Worm (Caenorhabditis elegans): Measurements from ENCODE around the gene trpp-4.
"Not testable (repeated sequence)": the region's sequence is repeated elsewhere in the genome, so short reads cannot be mapped to it uniquely, and the experiment has no call there.

trpp-4 gene

DNA sequence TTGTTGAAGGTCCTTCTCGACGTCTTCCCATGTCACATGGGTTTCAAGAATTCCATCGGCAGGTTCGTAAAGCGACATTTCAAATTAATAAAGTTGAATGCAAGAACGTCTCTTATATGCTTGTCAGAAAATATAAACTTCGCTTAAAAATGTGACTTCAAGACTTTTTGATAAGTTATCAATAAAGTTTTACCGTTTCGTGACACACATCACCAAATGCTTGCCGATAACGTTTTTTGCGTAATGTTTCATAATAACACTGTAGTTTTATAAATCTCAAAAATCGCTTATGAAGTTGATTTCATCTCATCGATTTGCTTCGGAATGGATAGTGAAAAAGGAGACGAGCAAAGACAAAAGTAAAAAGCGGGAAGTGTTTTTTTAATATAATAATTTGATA lies 26.7 kb upstream of the trpp-4 start, which contains the start of gene E02C12.8:
Gene E02C12.8, minus strand, starts transcription at position 141 of the 400 bp plus-strand sequence.
- TF ChIP-seq elt-4 (tag; optimal IDR thresholded peaks at IDR 0.05), result no peak
- peak; percentile 35 for TF ChIP-seq elt-2 (tag; optimal IDR thresholded peaks at IDR 0.05)

DNA sequence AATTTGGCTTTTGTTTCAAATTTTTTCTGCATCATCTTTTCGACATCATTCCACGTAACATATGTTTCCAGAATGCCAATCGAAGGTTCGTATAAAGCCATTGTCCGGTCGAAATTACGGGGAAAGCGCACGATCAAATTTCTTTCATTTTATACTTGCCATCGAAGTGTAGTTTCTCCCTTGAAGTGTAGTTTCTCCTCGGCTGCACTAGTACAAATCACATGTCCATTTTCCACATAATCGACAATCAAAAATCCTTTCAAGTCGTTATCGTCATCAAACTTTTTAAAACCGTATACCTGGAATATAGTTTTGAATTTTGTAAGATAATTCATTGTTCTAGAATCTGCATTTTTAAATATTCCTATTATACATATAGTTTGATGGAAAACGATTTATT lies 24.7 kb upstream of the trpp-4 start, which contains the start of gene E02C12.9:
Gene E02C12.9, minus strand, starts transcription at position 101 of the 400 bp plus-strand sequence.
- TF ChIP-seq fkh-10 (GFP tag; optimal IDR thresholded peaks at IDR 0.05), result no peak
- TF ChIP-seq ceh-34 (tag; optimal IDR thresholded peaks at IDR 0.05), result no peak
- no peak for TF ChIP-seq zip-5 (tag; optimal IDR thresholded peaks at IDR 0.05)
- TF ChIP-seq nhr-232 (tag; optimal IDR thresholded peaks at IDR 0.05), result no peak
- no peak for TF ChIP-seq elt-2 (tag; optimal IDR thresholded peaks at IDR 0.05)
- TF ChIP-seq tbx-7 (tag; optimal IDR thresholded peaks at IDR 0.05), result no peak
- TF ChIP-seq unc-86 (tag; optimal IDR thresholded peaks at IDR 0.05), result no peak
- TF ChIP-seq ceh-45 (GFP tag; IDR thresholded peaks at IDR 0.05), result no peak
- no peak for TF ChIP-seq unc-3 (GFP tag; conservative IDR thresholded peaks at IDR 0.05)
- TF ChIP-seq unc-3 (tag; optimal IDR thresholded peaks at IDR 0.05), result no peak
- no peak for TF ChIP-seq ceh-22 (tag; optimal IDR thresholded peaks at IDR 0.05)
- TF ChIP-seq pax-1 (tag; optimal IDR thresholded peaks at IDR 0.05), result no peak

DNA sequence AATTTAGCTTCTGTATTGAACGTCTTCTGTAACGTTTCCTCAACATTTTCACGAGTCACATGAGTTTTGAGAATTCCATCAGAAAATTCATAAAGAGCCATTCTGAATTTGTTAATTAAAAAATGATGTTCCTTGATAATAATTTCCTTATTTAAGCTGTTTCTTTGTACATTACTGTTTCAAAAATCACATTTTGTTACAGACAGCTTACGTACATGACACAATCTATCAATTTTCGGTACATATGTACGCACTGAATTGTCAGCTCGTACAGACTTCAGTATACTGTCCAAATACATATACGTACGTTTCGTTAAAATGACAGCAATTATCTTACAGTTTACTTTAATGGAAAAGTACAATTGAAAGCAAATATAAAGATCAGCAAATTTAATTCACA lies 23.7 kb upstream of the trpp-4 start, which contains the start of gene E02C12.19:
Gene E02C12.19, minus strand, starts transcription at position 101 of the 400 bp plus-strand sequence.
- no peak for TF ChIP-seq pros-1 (tag; optimal IDR thresholded peaks at IDR 0.05)
- TF ChIP-seq unc-55 (GFP tag; optimal IDR thresholded peaks at IDR 0.05), result no peak
- no peak for TF ChIP-seq odd-2 (tag; optimal IDR thresholded peaks at IDR 0.05)
- TF ChIP-seq ztf-16 (tag; optimal IDR thresholded peaks at IDR 0.05), result no peak
- TF ChIP-seq dmd-4 (tag; optimal IDR thresholded peaks at IDR 0.05; ENCODE audit: borderline replicate concordance), result no peak

DNA sequence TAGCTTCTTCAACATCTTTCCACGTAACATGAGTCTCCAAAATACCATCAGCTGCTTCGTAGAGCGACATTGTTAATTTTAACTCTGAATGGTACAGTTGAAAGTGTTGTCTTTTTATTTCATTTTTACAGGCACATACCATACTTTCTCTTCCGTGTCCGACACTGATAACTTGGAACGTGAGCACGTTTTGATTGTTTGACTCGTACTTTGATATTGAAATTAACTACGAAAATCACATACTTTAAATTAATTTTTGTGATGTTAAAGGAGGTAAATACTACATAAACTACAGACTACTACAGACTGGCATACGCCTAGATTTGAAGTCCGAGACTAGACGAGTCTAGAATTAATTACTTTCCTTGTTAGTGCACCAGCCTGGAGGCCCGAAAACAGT lies 21.8 kb upstream of the trpp-4 start, which contains the start of gene E02C12.10:
Gene E02C12.10, minus strand, starts transcription at position 75 of the 400 bp plus-strand sequence.
- no peak for TF ChIP-seq pag-3 (tag; optimal IDR thresholded peaks at IDR 0.05; ENCODE audit: borderline replicate concordance)
- TF ChIP-seq ceh-31 (tag; optimal IDR thresholded peaks at IDR 0.05), result no peak
- TF ChIP-seq C38D4.7 (GFP tag; optimal IDR thresholded peaks at IDR 0.05), result no peak
- no peak for TF ChIP-seq hlh-15 (tag; optimal IDR thresholded peaks at IDR 0.05)
- no peak for TF ChIP-seq nhr-232 (tag; optimal IDR thresholded peaks at IDR 0.05)
- no peak for TF ChIP-seq ceh-22 (tag; optimal IDR thresholded peaks at IDR 0.05)
- no peak for TF ChIP-seq F13H6.1 (tag; optimal IDR thresholded peaks at IDR 0.05)
- TF ChIP-seq ceh-9 (tag; optimal IDR thresholded peaks at IDR 0.05), result no peak
- no peak for TF ChIP-seq pax-1 (tag; optimal IDR thresholded peaks at IDR 0.05)
- no peak for TF ChIP-seq lin-11 (tag; optimal IDR thresholded peaks at IDR 0.05)
- TF ChIP-seq ceh-30 (tag; optimal IDR thresholded peaks at IDR 0.05), result no peak
- no peak for TF ChIP-seq hlh-30 (tag; optimal IDR thresholded peaks at IDR 0.05; ENCODE audit: insufficient read depth)
- no peak for TF ChIP-seq madf-2 (tag; optimal IDR thresholded peaks at IDR 0.05)

DNA sequence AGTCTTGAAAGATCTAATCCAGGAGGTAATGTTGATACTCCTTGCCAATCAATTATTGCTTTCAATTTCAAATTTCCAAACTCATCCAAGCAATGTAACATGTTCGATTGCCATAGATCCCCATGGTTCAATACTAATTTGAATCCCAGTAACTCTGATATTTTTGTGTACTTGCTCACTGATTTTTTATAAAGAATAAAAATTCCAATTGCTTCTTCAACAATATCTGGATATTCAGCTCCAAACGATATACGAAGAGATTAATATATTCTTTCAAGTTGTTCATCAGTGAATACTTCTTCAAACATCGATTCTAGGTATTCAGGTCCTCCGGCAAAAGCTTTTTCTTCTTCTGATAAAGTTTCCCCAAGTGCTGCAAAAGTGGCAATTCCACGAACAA lies 20.3 kb upstream of the trpp-4 start, which contains the start of gene E02C12.11:
Gene E02C12.11, minus strand, starts transcription at position 101 of the 400 bp plus-strand sequence.
- not testable (repeated sequence) for TF ChIP-seq ceh-14, madf-2, gmeb-2 (tag; optimal IDR thresholded peaks at IDR 0.05)

DNA sequence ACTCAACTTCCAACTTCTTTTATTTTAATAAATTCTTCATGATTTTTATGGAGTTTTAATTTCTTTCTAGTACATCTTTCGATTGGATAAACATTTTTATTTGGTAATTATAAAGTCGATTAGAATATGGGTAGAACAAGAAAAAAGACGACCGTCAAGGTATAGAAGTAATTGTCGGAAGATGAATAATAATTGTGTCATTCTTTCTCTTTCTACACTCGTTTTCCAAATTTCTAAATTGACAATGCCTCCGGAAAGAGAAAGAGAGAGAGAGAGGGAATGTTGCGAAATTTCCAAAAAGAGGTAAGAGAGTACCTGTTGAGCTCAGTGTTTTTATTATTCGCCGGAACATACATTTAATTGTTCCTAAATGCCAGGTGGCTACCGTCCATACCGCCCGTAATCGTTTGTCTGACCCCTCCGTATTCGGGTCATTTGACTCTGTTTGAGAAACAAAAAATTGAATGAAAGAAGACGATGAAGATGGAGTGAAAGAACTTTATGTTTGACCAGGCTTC lies 18.2 kb upstream of the trpp-4 start, which contains the start of gene E02C12.12:
Gene E02C12.12, minus strand, starts transcription at position 468 of the 518 bp plus-strand sequence.
- TF ChIP-seq pqm-1 (tag; optimal IDR thresholded peaks at IDR 0.05), result no peak
- no peak for TF ChIP-seq ceh-14 (tag; optimal IDR thresholded peaks at IDR 0.05)
- TF ChIP-seq pros-1 (tag; optimal IDR thresholded peaks at IDR 0.05), result no peak
- no peak for TF ChIP-seq ceh-34 (tag; optimal IDR thresholded peaks at IDR 0.05)
- no peak for TF ChIP-seq odd-2 (tag; optimal IDR thresholded peaks at IDR 0.05)
- no peak for TF ChIP-seq nhr-11 (tag; optimal IDR thresholded peaks at IDR 0.05)
- no peak for TF ChIP-seq syd-9 (tag; optimal IDR thresholded peaks at IDR 0.05)
- no peak for TF ChIP-seq lin-11 (tag; optimal IDR thresholded peaks at IDR 0.05)
- TF ChIP-seq nfya-1 (tag; optimal IDR thresholded peaks at IDR 0.05), result no peak
- TF ChIP-seq mec-3 (tag; optimal IDR thresholded peaks at IDR 0.05; ENCODE audit: borderline replicate concordance), result no peak
- no peak for TF ChIP-seq che-1 (tag; optimal IDR thresholded peaks at IDR 0.05)
